Worm (Caenorhabditis elegans): ENCODE measurements around the gene uda-1.

DNA sequence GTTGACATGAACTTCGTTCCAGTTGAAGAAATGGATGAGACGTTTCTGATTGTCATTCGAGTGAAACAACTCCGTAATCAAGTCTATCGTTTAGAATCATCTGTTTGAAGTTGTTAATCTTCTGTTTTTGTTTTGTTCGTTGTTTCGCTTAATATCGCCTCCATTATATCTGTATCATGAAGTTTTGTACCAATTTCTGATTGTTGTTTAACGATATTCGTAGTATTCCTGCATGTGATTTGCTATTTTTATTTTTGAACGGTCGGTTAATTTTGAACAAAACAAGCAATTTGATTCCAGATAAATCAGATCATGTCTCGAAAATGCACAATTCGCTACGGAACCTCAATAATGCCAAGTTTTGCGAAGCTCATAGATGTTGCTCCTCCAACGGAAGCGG lies 22.0 kb upstream of the uda-1 start, which contains the start of gene C27H6.9:
- TF ChIP-seq klf-2 (GFP tag; conservative IDR thresholded peaks at IDR 0.05) (no peak), flt-1 (GFP tag; IDR thresholded peaks at IDR 0.05) (no peak), med-1 (GFP tag; optimal IDR thresholded peaks at IDR 0.05; ENCODE audit: insufficient read depth) (no peak), ref-1 (GFP tag; conservative IDR thresholded peaks at IDR 0.05) (no peak)

All from whole organism, midembryonic.